Worm (Caenorhabditis elegans) whole organism, young adult: Measurements from ENCODE around the gene ttll-5.
A peak's percentile ranks its signal among the peaks of the same experiment; 100 is the strongest.
"Not testable (repeated sequence)": the region's sequence is repeated elsewhere in the genome, so short reads cannot be mapped to it uniquely, and the experiment has no call there.

Source experiments
- F33H1.4 ChIP-seq: fragments of 200-800 bp; sonication (Bioruptor generic); IDR thresholded peaks from 2 replicates; pipeline ENCODE4 v1.3.6; 2022; ENCODE audit warnings: missing genetic modification reagents, missing genetic modification characterization, missing compliant biosample characterization
- F55B11.4 ChIP-seq: sonication (generic microtip); optimal IDR thresholded peaks from 2 replicates; lab custom pipeline; 2016; ENCODE audit warnings: missing compliant biosample characterization, missing genetic modification characterization, borderline replicate concordance; ENCODE audit not compliant: insufficient read depth
- akir-1 ChIP-seq: fragments of 200-800 bp; sonication (Bioruptor generic); optimal IDR thresholded peaks from 2 replicates; lab custom pipeline; 2018; ENCODE audit warnings: mild to moderate bottlenecking, missing genetic modification characterization, moderate library complexity, missing compliant biosample characterization
- ama-1 ChIP-seq, 3 experiments: fragments of 150-350 bp in 1 of 3; sonication (generic microtip) in 2 of 3; optimal IDR thresholded peaks; 2 replicates each; lab custom pipeline; 2014 to 2018; ENCODE audit warnings: missing biosample characterization in 2 of 3, missing genetic modification characterization in 2 of 3, missing genetic modification reagents in 2 of 3
- ceh-79 ChIP-seq: sonication (generic microtip); optimal IDR thresholded peaks from 2 replicates; lab custom pipeline; 2017; ENCODE audit warnings: mild to moderate bottlenecking, missing genetic modification characterization, missing compliant biosample characterization
- die-1 ChIP-seq: sonication (generic microtip); optimal IDR thresholded peaks from 2 replicates; lab custom pipeline; 2016; ENCODE audit warnings: missing genotype, mild to moderate bottlenecking, missing genetic modification characterization, missing compliant biosample characterization
- dpl-1 ChIP-seq: fragments of 150-350 bp; optimal IDR thresholded peaks from 2 replicates; lab custom pipeline; 2014; ENCODE audit warnings: missing biosample characterization, missing genetic modification reagents, missing genetic modification characterization
- efl-1 ChIP-seq: fragments of 150-350 bp; optimal IDR thresholded peaks from 2 replicates; lab custom pipeline; 2014; ENCODE audit warnings: missing biosample characterization, missing genetic modification reagents, missing genetic modification characterization
- nhr-120 ChIP-seq: fragments of 200-800 bp; sonication (Bioruptor generic); IDR thresholded peaks from 2 replicates; pipeline ENCODE4 v1.3.6; 2022; ENCODE audit warnings: missing genetic modification characterization, missing compliant biosample characterization
- pha-4 ChIP-seq: fragments of 150-350 bp; sonication (generic microtip); optimal IDR thresholded peaks from 2 replicates; lab custom pipeline; 2014; ENCODE audit warnings: missing biosample characterization, missing genetic modification reagents, missing genetic modification characterization
- snpc-4 ChIP-seq, 5 experiments: fragments of 150-350 bp in 1 of 5; sonication (generic microtip) in 4 of 5; optimal IDR thresholded peaks; 2 replicates each; lab custom pipeline; 2014 to 2018; ENCODE audit warnings: missing genetic modification characterization in 5 of 5, missing biosample characterization in 3 of 5, antibody characterized with exemption in 2 of 5, mild to moderate bottlenecking in 2 of 5, missing compliant biosample characterization in 2 of 5, missing genotype in 2 of 5, moderate library complexity in 2 of 5, missing genetic modification reagents in 1 of 5
- tbx-9 ChIP-seq: sonication (generic microtip); optimal IDR thresholded peaks from 2 replicates; lab custom pipeline; 2016; ENCODE audit warnings: borderline replicate concordance, missing genetic modification characterization, inconsistent platforms, missing compliant biosample characterization
- unc-130 ChIP-seq: sonication (generic microtip); optimal IDR thresholded peaks from 2 replicates; lab custom pipeline; 2016; ENCODE audit warnings: missing genetic modification reagents, missing genetic modification characterization, missing compliant biosample characterization
- unc-62 ChIP-seq: fragments of 150-350 bp; optimal IDR thresholded peaks from 2 replicates; lab custom pipeline; 2014; ENCODE audit warnings: missing biosample characterization, missing genetic modification reagents, missing genetic modification characterization

DNA sequence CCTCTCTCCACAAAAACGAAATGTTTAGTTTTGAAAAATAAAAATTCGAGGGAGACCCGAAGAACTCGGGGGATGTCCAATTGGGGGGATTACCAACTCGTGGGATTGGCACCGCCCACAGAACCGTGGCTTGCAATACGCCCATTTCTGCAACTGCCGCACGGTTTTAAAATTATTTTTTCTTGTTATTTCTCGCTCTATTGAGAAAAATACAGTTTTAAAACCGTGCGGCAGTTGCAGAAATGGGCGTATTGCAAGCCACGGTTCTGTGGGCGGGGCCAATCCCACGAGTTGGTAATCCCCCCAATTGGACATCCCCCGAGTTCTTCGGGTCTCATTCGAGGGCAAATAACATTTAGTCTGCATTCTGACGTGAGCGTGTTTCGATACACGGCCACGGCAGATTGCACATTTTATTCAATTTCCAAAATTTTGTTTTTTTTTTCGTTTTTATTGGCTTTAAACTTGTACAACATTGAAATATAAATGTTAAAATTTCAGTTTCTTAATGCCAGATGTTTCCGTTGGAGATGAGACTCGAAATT is 3.9 kb upstream of the ttll-5 start, which contains the start of the genes C55A6.1 and C55A6.10:
- TF ChIP-seq unc-130 (GFP tag; lab: Kevin White, UChicago) (peak; percentile 59), snpc-4 (GFP tag; optimal IDR thresholded peaks at IDR 0.05; lab: Kevin White, UChicago) (peak; percentile 51), snpc-4 (tag; optimal IDR thresholded peaks at IDR 0.05; lab: Kevin White, UChicago) (peak in 3 of 4 experiments; percentile 65 to 77 (median 75)), F33H1.4 (GFP tag; lab: Robert Waterston, UW) (peak; percentile 64), efl-1 (peak; percentile 23), die-1 (tag; lab: Kevin White, UChicago) (peak; percentile 15), dpl-1 (GFP tag; lab: Kevin White, UChicago) (peak; percentile 31)
- TF ChIP-seq pha-4; nhr-120; F55B11.4 (tag; lab: Kevin White, UChicago); tbx-9 (tag; lab: Kevin White, UChicago); akir-1 (GFP tag; lab: Kevin White, UChicago); ceh-79 (tag; lab: Kevin White, UChicago); ama-1 (optimal IDR thresholded peaks at IDR 0.05; lab: Kevin White, UChicago); ama-1 (GFP tag; optimal IDR thresholded peaks at IDR 0.05; lab: Kevin White, UChicago); unc-62 (GFP tag; lab: Kevin White, UChicago): not testable (repeated sequence)
